Worm (Caenorhabditis elegans) whole organism, early embryonic: ENCODE data around the gene hum-2.

Source experiments
- aly-1 ChIP-seq: sonication (generic microtip); optimal IDR thresholded peaks from 2 replicates; lab custom pipeline; 2016; ENCODE audit warnings: missing genetic modification characterization, missing compliant biosample characterization
- ama-1 ChIP-seq: fragments of 150-350 bp; optimal IDR thresholded peaks from 2 replicates; lab custom pipeline; 2014
- ceh-13 ChIP-seq: fragments of 200-800 bp; sonication (Bioruptor generic); optimal IDR thresholded peaks from 2 replicates; lab custom pipeline; 2018; ENCODE audit warnings: mild to moderate bottlenecking, missing genetic modification characterization, missing compliant biosample characterization
- ets-7 ChIP-seq: sonication (generic microtip); optimal IDR thresholded peaks from 2 replicates; lab custom pipeline; 2016; ENCODE audit warnings: missing genotype, missing genetic modification characterization, missing compliant biosample characterization
- flt-1 ChIP-seq: fragments of 200-800 bp; sonication (Bioruptor generic); IDR thresholded peaks from 2 replicates; pipeline ENCODE4 v1.3.6; 2022; ENCODE audit warnings: missing genetic modification characterization, missing compliant biosample characterization
- hmbx-1 ChIP-seq: sonication (generic microtip); optimal IDR thresholded peaks from 2 replicates; lab custom pipeline; 2016; ENCODE audit warnings: mild to moderate bottlenecking, missing genetic modification characterization, missing compliant biosample characterization
- pes-1 ChIP-seq: fragments of 200-800 bp; sonication (Bioruptor generic); IDR thresholded peaks from 2 replicates; pipeline ENCODE4 v1.3.6; 2022; ENCODE audit warnings: missing genetic modification reagents, missing genetic modification characterization, missing compliant biosample characterization
- sea-1 ChIP-seq: fragments of 200-800 bp; sonication (Bioruptor generic); conservative IDR thresholded peaks from 2 replicates; pipeline ENCODE4 v1.3.6; 2022; ENCODE audit warnings: missing genetic modification characterization, missing compliant biosample characterization
- tbx-37 ChIP-seq: fragments of 200-800 bp; sonication (Bioruptor generic); conservative IDR thresholded peaks from 2 replicates; pipeline ENCODE4 v1.3.6; 2022; ENCODE audit warnings: missing genetic modification reagents, missing genetic modification characterization, missing compliant biosample characterization
- tra-4 ChIP-seq: sonication (generic microtip); optimal IDR thresholded peaks from 2 replicates; lab custom pipeline; 2017; ENCODE audit warnings: missing genetic modification characterization, missing compliant biosample characterization

DNA sequence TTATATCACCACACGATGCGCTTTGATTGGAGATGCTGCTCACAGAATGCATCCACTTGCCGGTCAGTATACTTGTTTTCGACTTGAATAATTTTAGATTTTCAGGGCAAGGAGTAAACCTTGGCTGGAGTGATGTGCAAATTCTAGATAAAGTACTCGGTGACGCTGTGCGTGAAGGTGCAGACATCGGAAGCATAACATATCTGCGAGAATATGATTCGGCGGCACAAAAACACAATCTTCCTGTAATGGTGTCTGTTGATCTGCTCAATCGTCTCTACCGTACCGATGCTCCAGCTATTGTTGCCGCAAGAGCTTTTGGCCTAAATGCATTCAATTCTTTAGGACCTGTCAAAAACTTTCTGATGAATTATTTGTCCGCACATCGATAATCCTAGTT lies 47.5 kb upstream of the hum-2 start:
- TF ChIP-seq hmbx-1 (tag; lab: Kevin White, UChicago) = no peak
- TF ChIP-seq ama-1 (lab: Kevin White, UChicago) = no peak
- no peak for TF ChIP-seq pes-1 (GFP tag; lab: Robert Waterston, UW)
- no peak for TF ChIP-seq ets-7
- no peak for TF ChIP-seq tbx-37 (GFP tag; lab: Robert Waterston, UW)
- TF ChIP-seq sea-1 = 0 out of 2 replicates have a peak, but pooled peaks have one; percentile 12
- no peak for TF ChIP-seq ceh-13 (GFP tag; lab: Kevin White, UChicago)
- no peak for TF ChIP-seq aly-1 (tag; lab: Kevin White, UChicago)
- TF ChIP-seq tra-4 = no peak
- no peak for TF ChIP-seq flt-1 (GFP tag; lab: Robert Waterston, UW)
